Worm (Caenorhabditis elegans) whole organism, mixed stage, embryonic: ENCODE measurements around the gene fbxb-3.

Experiments
- M03D4.4 ChIP-seq: sonication (generic microtip); optimal IDR thresholded peaks from 2 replicates; lab custom pipeline; 2017; ENCODE audit warnings: mild to moderate bottlenecking, missing genetic modification characterization, missing compliant biosample characterization
- elt-1 ChIP-seq: sonication (generic microtip); optimal IDR thresholded peaks from 2 replicates; lab custom pipeline; 2017; ENCODE audit warnings: missing genetic modification characterization, mild to moderate bottlenecking, missing compliant biosample characterization, antibody characterized with exemption, moderate library complexity, borderline replicate concordance; ENCODE audit not compliant: insufficient read depth
- ham-2 ChIP-seq: fragments of 200-800 bp; sonication (Bioruptor generic); optimal IDR thresholded peaks from 2 replicates; lab custom pipeline; 2018; ENCODE audit warnings: mild to moderate bottlenecking, missing genetic modification characterization, missing compliant biosample characterization
- nhr-12 ChIP-seq: fragments of 150-350 bp; optimal IDR thresholded peaks from 2 replicates; lab custom pipeline; 2014; ENCODE audit warnings: missing biosample characterization, missing genetic modification characterization
- nhr-237 ChIP-seq: fragments of 150-350 bp; optimal IDR thresholded peaks from 2 replicates; lab custom pipeline; 2014; ENCODE audit warnings: missing biosample characterization, missing genetic modification characterization
- pha-4 ChIP-seq: fragments of 150-350 bp; optimal IDR thresholded peaks from 2 replicates; lab custom pipeline; 2018; ENCODE audit warnings: missing biosample characterization, missing genetic modification reagents, missing genetic modification characterization
- snpc-4 ChIP-seq: fragments of 150-350 bp; optimal IDR thresholded peaks from 2 replicates; lab custom pipeline; 2014; ENCODE audit warnings: missing biosample characterization, missing genetic modification characterization
- unc-62 ChIP-seq: fragments of 150-350 bp; optimal IDR thresholded peaks from 2 replicates; lab custom pipeline; 2014; ENCODE audit warnings: missing biosample characterization, missing genetic modification reagents, missing genetic modification characterization
- ztf-11 ChIP-seq: fragments of 150-350 bp; optimal IDR thresholded peaks from 2 replicates; lab custom pipeline; 2014; ENCODE audit warnings: missing biosample characterization, missing genetic modification characterization

ce11 chrIV:11883478-11883877, 44.7 kb downstream of the fbxb-3 start:
- TF ChIP-seq ztf-11 (tag; lab: Kevin White, UChicago) (no peak), unc-62 (GFP tag; lab: Kevin White, UChicago) (peak; percentile 41), nhr-237 (tag; lab: Kevin White, UChicago) (no peak), snpc-4 (tag; lab: Kevin White, UChicago) (no peak), pha-4 (tag; lab: Kevin White, UChicago) (no peak), elt-1 (tag; lab: Kevin White, UChicago) (peak; percentile 75), M03D4.4 (no peak), ham-2 (GFP tag; lab: Kevin White, UChicago) (peak; percentile 94), nhr-12 (tag; lab: Kevin White, UChicago) (no peak)
